Fruit fly (Drosophila melanogaster) whole organism: Measurements from ENCODE around the gene FucTC.

ENCODE experiments used
- Dll ChIP-seq: fragments of >200 bp; optimal IDR thresholded peaks from 2 replicates; lab custom pipeline; 2017
- psq ChIP-seq: fragments of >200 bp; optimal IDR thresholded peaks from 2 replicates; lab custom pipeline; 2017
- usp ChIP-seq: fragments of >200 bp; optimal IDR thresholded peaks from 2 replicates; lab custom pipeline; 2017; ENCODE audit warnings: missing biosample characterization, missing genetic modification characterization, mixed read lengths

dm6 chrX:23022598-23022997, 11.5 kb upstream of the FucTC start, which contains the start of gene zyd:
- TF ChIP-seq Dll (lab: Kevin White, UChicago), result no peak
- TF ChIP-seq usp (GFP tag; lab: Kevin White, UChicago), result no peak
- no peak for TF ChIP-seq psq (lab: Kevin White, UChicago)
